Worm (Caenorhabditis elegans) whole organism, L1 larva: ENCODE results near the gene sri-21.
A peak's percentile ranks its signal among the peaks of the same experiment; 100 is the strongest.

Source experiments
- aly-2 ChIP-seq: fragments of 150-350 bp; optimal IDR thresholded peaks from 2 replicates; lab custom pipeline; 2014; ENCODE audit warnings: missing biosample characterization, missing genetic modification characterization
- blmp-1 ChIP-seq: fragments of 150-350 bp; optimal IDR thresholded peaks from 2 replicates; lab custom pipeline; 2014; ENCODE audit warnings: missing biosample characterization, missing genetic modification characterization
- ceh-63 ChIP-seq: fragments of 200-800 bp; sonication (Bioruptor generic); optimal IDR thresholded peaks from 2 replicates; lab custom pipeline; 2018; ENCODE audit warnings: mild to moderate bottlenecking, missing genetic modification characterization, missing compliant biosample characterization
- ceh-8 ChIP-seq: fragments of 200-800 bp; sonication (Bioruptor generic); optimal IDR thresholded peaks from 2 replicates; lab custom pipeline; 2018; ENCODE audit warnings: mild to moderate bottlenecking, missing genetic modification characterization, moderate library complexity, missing compliant biosample characterization
- ceh-88 ChIP-seq: fragments of 200-800 bp; sonication (Bioruptor generic); IDR thresholded peaks from 2 replicates; pipeline ENCODE4 v1.3.6; 2022; ENCODE audit warnings: missing genetic modification characterization, missing compliant biosample characterization
- ceh-90 ChIP-seq: sonication (generic microtip); optimal IDR thresholded peaks from 2 replicates; lab custom pipeline; 2016; ENCODE audit warnings: missing genetic modification characterization, missing compliant biosample characterization
- ces-1 ChIP-seq: fragments of 150-350 bp; optimal IDR thresholded peaks from 2 replicates; lab custom pipeline; 2014; ENCODE audit warnings: missing biosample characterization, missing genetic modification reagents, missing genetic modification characterization
- efl-1 ChIP-seq, 4 experiments: fragments of 150-350 bp; optimal IDR thresholded peaks in 3 of 4; peaks in 1 of 4; 1 replicate in 1 of 4; 2 replicates in 3 of 4; lab custom pipeline; 2014; ENCODE audit warnings: missing biosample characterization in 2 of 4, missing genetic modification characterization in 2 of 4, missing genetic modification reagents in 2 of 4
- egl-13 ChIP-seq: sonication (generic microtip); optimal IDR thresholded peaks from 2 replicates; lab custom pipeline; 2016; ENCODE audit warnings: missing genotype, missing genetic modification reagents, missing genetic modification characterization, missing compliant biosample characterization
- elt-2 ChIP-seq: sonication (generic microtip); optimal IDR thresholded peaks from 2 replicates; lab custom pipeline; 2016; ENCODE audit warnings: missing genetic modification characterization, mild to moderate bottlenecking, inconsistent platforms, missing compliant biosample characterization, missing genetic modification reagents
- elt-3 ChIP-seq, 6 experiments: fragments of 150-350 bp in 1 of 6; sonication (generic microtip); optimal IDR thresholded peaks; 2 replicates each; lab custom pipeline; 2017 to 2018; ENCODE audit warnings: missing biosample characterization in 6 of 6, missing genetic modification characterization in 6 of 6, inconsistent platforms in 1 of 6
- ets-5 ChIP-seq: fragments of 200-800 bp; sonication (Bioruptor generic); IDR thresholded peaks from 2 replicates; pipeline ENCODE4 v1.3.6; 2022; ENCODE audit warnings: missing genetic modification characterization, missing compliant biosample characterization
- fkh-10 ChIP-seq: sonication (generic microtip); optimal IDR thresholded peaks from 2 replicates; lab custom pipeline; 2017; ENCODE audit warnings: missing biosample characterization, missing genetic modification reagents, missing genetic modification characterization
- fkh-8 ChIP-seq: sonication (generic microtip); optimal IDR thresholded peaks from 2 replicates; lab custom pipeline; 2016; ENCODE audit warnings: mild to moderate bottlenecking, missing genetic modification characterization, missing compliant biosample characterization
- fos-1 ChIP-seq: fragments of 150-350 bp; optimal IDR thresholded peaks from 2 replicates; lab custom pipeline; 2014; ENCODE audit warnings: missing biosample characterization, missing genetic modification characterization
- grh-1 ChIP-seq: fragments of 200-800 bp; sonication (Bioruptor generic); IDR thresholded peaks from 2 replicates; pipeline ENCODE4 v1.3.6; 2022; ENCODE audit warnings: missing genetic modification reagents, missing genetic modification characterization, missing compliant biosample characterization
- hpl-2 ChIP-seq: fragments of 150-350 bp; optimal IDR thresholded peaks from 2 replicates; lab custom pipeline; 2014; ENCODE audit warnings: missing biosample characterization, missing genetic modification reagents, missing genetic modification characterization
- irx-1 ChIP-seq: sonication (generic microtip); optimal IDR thresholded peaks from 2 replicates; lab custom pipeline; 2016; ENCODE audit warnings: missing genetic modification characterization, missing compliant biosample characterization
- jun-1 ChIP-seq: fragments of 150-350 bp; optimal IDR thresholded peaks from 2 replicates; lab custom pipeline; 2014; ENCODE audit warnings: missing biosample characterization, missing genetic modification reagents, missing genetic modification characterization
- lsy-2 ChIP-seq, 2 experiments: fragments of 150-350 bp; optimal IDR thresholded peaks; 2 replicates each; lab custom pipeline; 2014; ENCODE audit warnings: missing biosample characterization in 2 of 2, missing genetic modification characterization in 2 of 2
- mdl-1 ChIP-seq, 2 experiments: fragments of 150-350 bp; optimal IDR thresholded peaks; 2 replicates each; lab custom pipeline; 2014 to 2017; ENCODE audit warnings: missing biosample characterization in 2 of 2, missing genetic modification characterization in 2 of 2, inconsistent platforms in 1 of 2
- mep-1 ChIP-seq: fragments of 150-350 bp; optimal IDR thresholded peaks from 2 replicates; lab custom pipeline; 2014; ENCODE audit warnings: missing biosample characterization, missing genetic modification characterization
- nhr-20 ChIP-seq: sonication (generic microtip); optimal IDR thresholded peaks from 2 replicates; lab custom pipeline; 2016; ENCODE audit warnings: mild to moderate bottlenecking, missing genetic modification characterization, missing compliant biosample characterization
- nhr-28 ChIP-seq: fragments of 150-350 bp; optimal IDR thresholded peaks from 2 replicates; lab custom pipeline; 2014; ENCODE audit warnings: missing biosample characterization, missing genetic modification characterization
- nhr-47 ChIP-seq: sonication (generic microtip); optimal IDR thresholded peaks from 2 replicates; lab custom pipeline; 2016; ENCODE audit warnings: mild to moderate bottlenecking, missing genetic modification characterization, moderate library complexity, missing compliant biosample characterization
- nhr-71 ChIP-seq: sonication (generic microtip); optimal IDR thresholded peaks from 2 replicates; lab custom pipeline; 2016; ENCODE audit warnings: mild to moderate bottlenecking, missing genetic modification characterization, moderate library complexity, missing compliant biosample characterization
- nhr-76 ChIP-seq: sonication (generic microtip); optimal IDR thresholded peaks from 2 replicates; lab custom pipeline; 2017; ENCODE audit warnings: missing biosample characterization, missing genetic modification characterization
- nhr-85 ChIP-seq: sonication (generic microtip); peaks from one replicate; lab custom pipeline; 2016; ENCODE audit warnings: missing genetic modification characterization, inconsistent platforms, missing compliant biosample characterization
- nhr-90 ChIP-seq: sonication (generic microtip); optimal IDR thresholded peaks from 2 replicates; lab custom pipeline; 2016; ENCODE audit warnings: mild to moderate bottlenecking, missing genetic modification characterization, missing compliant biosample characterization; ENCODE audit not compliant: poor library complexity
- rnt-1 ChIP-seq: sonication (generic microtip); optimal IDR thresholded peaks from 2 replicates; lab custom pipeline; 2016; ENCODE audit warnings: mild to moderate bottlenecking, missing genetic modification characterization, moderate library complexity, missing compliant biosample characterization
- snpc-4 ChIP-seq: fragments of 150-350 bp; optimal IDR thresholded peaks from 2 replicates; lab custom pipeline; 2014; ENCODE audit warnings: missing biosample characterization, missing genetic modification characterization
- sox-4 ChIP-seq: sonication (generic microtip); optimal IDR thresholded peaks from 2 replicates; lab custom pipeline; 2016; ENCODE audit warnings: missing genetic modification characterization, missing compliant biosample characterization
- sptf-1 ChIP-seq: fragments of 150-350 bp; optimal IDR thresholded peaks from 2 replicates; lab custom pipeline; 2014; ENCODE audit warnings: missing biosample characterization, missing genetic modification characterization
- sup-37 ChIP-seq: fragments of 200-800 bp; sonication (Bioruptor generic); optimal IDR thresholded peaks from 2 replicates; lab custom pipeline; 2018; ENCODE audit warnings: mild to moderate bottlenecking, missing genetic modification characterization, missing compliant biosample characterization
- swsn-7 ChIP-seq: sonication (generic microtip); optimal IDR thresholded peaks from 2 replicates; lab custom pipeline; 2016; ENCODE audit warnings: missing genetic modification characterization, missing compliant biosample characterization
- tlp-1 ChIP-seq: fragments of 150-350 bp; optimal IDR thresholded peaks from 2 replicates; lab custom pipeline; 2014; ENCODE audit warnings: missing biosample characterization, missing genetic modification characterization
- unc-130 ChIP-seq: fragments of 150-350 bp; optimal IDR thresholded peaks from 2 replicates; lab custom pipeline; 2017; ENCODE audit warnings: missing biosample characterization, missing genetic modification characterization, inconsistent platforms
- unc-30 ChIP-seq: sonication (generic microtip); optimal IDR thresholded peaks from 2 replicates; lab custom pipeline; 2017; ENCODE audit warnings: missing biosample characterization, missing genetic modification characterization
- unc-86 ChIP-seq: sonication (generic microtip); optimal IDR thresholded peaks from 2 replicates; lab custom pipeline; 2016; ENCODE audit warnings: missing genetic modification characterization, missing compliant biosample characterization
- xbp-1 ChIP-seq: sonication (generic microtip); optimal IDR thresholded peaks from 2 replicates; lab custom pipeline; 2016; ENCODE audit warnings: missing genetic modification characterization, missing compliant biosample characterization

The sri-21 gene

ce11 chrV:3579795-3580194 is 30.1 kb downstream of the sri-21 start (continued):
- TF ChIP-seq xbp-1 (tag; lab: Kevin White, UChicago) (peak; percentile 8), swsn-7 (peak; percentile 32), nhr-71 (peak; percentile 73), lsy-2 (tag; optimal IDR thresholded peaks at IDR 0.05; lab: Kevin White, UChicago) (peak; percentile 42 to 64), ceh-88 (no peak), fkh-10 (GFP tag; lab: Kevin White, UChicago) (peak; percentile 12)

- no peak for TF ChIP-seq nhr-90 (tag; lab: Kevin White, UChicago)
- TF ChIP-seq elt-3 (tag; optimal IDR thresholded peaks at IDR 0.05; lab: Kevin White, UChicago), result peak in 2 of 6 experiments; percentile 8 to 39
- no peak for TF ChIP-seq efl-1 (optimal IDR thresholded peaks at IDR 0.05; lab: Kevin White, UChicago)
- TF ChIP-seq efl-1 (GFP tag; optimal IDR thresholded peaks at IDR 0.05 in 1 of 2; lab: Kevin White, UChicago), result peak in 1 of 2 experiments; percentile 27
- no peak for TF ChIP-seq snpc-4 (tag; lab: Kevin White, UChicago)
- no peak for TF ChIP-seq ceh-8
- TF ChIP-seq blmp-1 (tag; lab: Kevin White, UChicago), result peak; percentile 52
- TF ChIP-seq elt-2 (tag; lab: Kevin White, UChicago), result peak; percentile 52
- TF ChIP-seq, all 84 proteins: peak for 4
Measured at ce11 chrV:3580385-3580784, 30.7 kb downstream of the sri-21 start.

ce11 chrV:3581034-3581433 is 31.4 kb downstream of the sri-21 start:
- TF ChIP-seq tlp-1 (tag; lab: Kevin White, UChicago) (no peak), nhr-71 (peak; percentile 6), mdl-1 (tag; optimal IDR thresholded peaks at IDR 0.05; lab: Kevin White, UChicago) (peak in 1 of 2 experiments; percentile 9), nhr-76 (no peak), unc-30 (tag; lab: Kevin White, UChicago) (no peak)

- TF ChIP-seq ceh-63 (GFP tag; lab: Kevin White, UChicago) (no peak), lsy-2 (tag; optimal IDR thresholded peaks at IDR 0.05; lab: Kevin White, UChicago) (no peak), ets-5 (no peak)
Measured at ce11 chrV:3581643-3582042, 32.0 kb downstream of the sri-21 start.

- no peak for TF ChIP-seq grh-1 (GFP tag; lab: Robert Waterston, UW)
- TF ChIP-seq ces-1, result no peak
- TF ChIP-seq sup-37 (GFP tag; lab: Kevin White, UChicago), result no peak
- TF ChIP-seq sptf-1 (tag; lab: Kevin White, UChicago), result no peak
- TF ChIP-seq nhr-71, result peak; percentile 15
- TF ChIP-seq elt-3 (tag; optimal IDR thresholded peaks at IDR 0.05; lab: Kevin White, UChicago), result no peak
- no peak for TF ChIP-seq fos-1 (tag; lab: Kevin White, UChicago)
- TF ChIP-seq ceh-90, result no peak
- TF ChIP-seq mdl-1 (tag; optimal IDR thresholded peaks at IDR 0.05; lab: Kevin White, UChicago), result no peak
- TF ChIP-seq nhr-85 (tag; lab: Kevin White, UChicago), result peak; percentile 36
- no peak for TF ChIP-seq snpc-4 (tag; lab: Kevin White, UChicago)
- TF ChIP-seq jun-1 (tag; lab: Kevin White, UChicago), result no peak
- TF ChIP-seq ceh-88, result no peak
- TF ChIP-seq nhr-47, result no peak
Measured at ce11 chrV:3582086-3582485, 32.4 kb downstream of the sri-21 start.

ce11 chrV:3582671-3583070 is 33.0 kb downstream of the sri-21 start:
- TF ChIP-seq nhr-71 (no peak), nhr-28 (no peak), hpl-2 (GFP tag; lab: Kevin White, UChicago) (no peak), nhr-20 (tag; lab: Kevin White, UChicago) (no peak), egl-13 (no peak), aly-2 (tag; lab: Kevin White, UChicago) (no peak), rnt-1 (no peak), fkh-8 (tag; lab: Kevin White, UChicago) (no peak), unc-30 (tag; lab: Kevin White, UChicago) (no peak), mdl-1 (tag; optimal IDR thresholded peaks at IDR 0.05; lab: Kevin White, UChicago) (no peak), efl-1 (optimal IDR thresholded peaks at IDR 0.05; lab: Kevin White, UChicago) (no peak), efl-1 (GFP tag; optimal IDR thresholded peaks at IDR 0.05 in 1 of 2; lab: Kevin White, UChicago) (no peak), mep-1 (tag; lab: Kevin White, UChicago) (no peak), irx-1 (tag; lab: Kevin White, UChicago) (no peak), grh-1 (GFP tag; lab: Robert Waterston, UW) (no peak), unc-86 (no peak), sox-4 (no peak), ets-5 (no peak), unc-130 (tag; lab: Kevin White, UChicago) (no peak)
